Worm (Caenorhabditis elegans) whole organism, L1 larva: ENCODE results near the gene npr-10.

Experiments used
- F16B12.6 ChIP-seq: fragments of 150-350 bp; optimal IDR thresholded peaks from 2 replicates; lab custom pipeline; 2014; ENCODE audit warnings: missing biosample characterization, missing genetic modification characterization
- Y116A8C.19 ChIP-seq: sonication (generic microtip); optimal IDR thresholded peaks from 2 replicates; lab custom pipeline; 2016; ENCODE audit warnings: missing compliant biosample characterization, missing genetic modification characterization, borderline replicate concordance
- alr-1 ChIP-seq: fragments of 200-800 bp; sonication (Bioruptor generic); optimal IDR thresholded peaks from 2 replicates; lab custom pipeline; 2018; ENCODE audit warnings: borderline replicate concordance, mild to moderate bottlenecking, missing genetic modification characterization, missing compliant biosample characterization
- blmp-1 ChIP-seq: fragments of 150-350 bp; optimal IDR thresholded peaks from 2 replicates; lab custom pipeline; 2014; ENCODE audit warnings: missing biosample characterization, missing genetic modification characterization
- ces-1 ChIP-seq: fragments of 150-350 bp; optimal IDR thresholded peaks from 2 replicates; lab custom pipeline; 2014; ENCODE audit warnings: missing biosample characterization, missing genetic modification reagents, missing genetic modification characterization
- dpl-1 ChIP-seq, 3 experiments: fragments of 150-350 bp in 2 of 3; sonication (generic microtip) in 1 of 3; optimal IDR thresholded peaks; 2 replicates each; lab custom pipeline; 2014 to 2017; ENCODE audit warnings: missing biosample characterization in 3 of 3, missing genetic modification characterization in 3 of 3, missing genetic modification reagents in 3 of 3
- dsc-1 ChIP-seq: sonication (generic microtip); optimal IDR thresholded peaks from 2 replicates; lab custom pipeline; 2016; ENCODE audit warnings: mild to moderate bottlenecking, missing genetic modification characterization, missing compliant biosample characterization
- efl-1 ChIP-seq, 4 experiments: fragments of 150-350 bp; optimal IDR thresholded peaks in 3 of 4; peaks in 1 of 4; 1 replicate in 1 of 4; 2 replicates in 3 of 4; lab custom pipeline; 2014; ENCODE audit warnings: missing biosample characterization in 2 of 4, missing genetic modification characterization in 2 of 4, missing genetic modification reagents in 2 of 4
- efl-3 ChIP-seq: fragments of 200-800 bp; sonication (Bioruptor generic); optimal IDR thresholded peaks from 2 replicates; lab custom pipeline; 2018; ENCODE audit warnings: mild to moderate bottlenecking, missing genetic modification characterization, missing compliant biosample characterization
- egl-13 ChIP-seq: sonication (generic microtip); optimal IDR thresholded peaks from 2 replicates; lab custom pipeline; 2016; ENCODE audit warnings: missing genotype, missing genetic modification reagents, missing genetic modification characterization, missing compliant biosample characterization
- elt-3 ChIP-seq, 6 experiments: fragments of 150-350 bp in 1 of 6; sonication (generic microtip); optimal IDR thresholded peaks; 2 replicates each; lab custom pipeline; 2017 to 2018; ENCODE audit warnings: missing biosample characterization in 6 of 6, missing genetic modification characterization in 6 of 6, inconsistent platforms in 1 of 6
- fkh-4 ChIP-seq: sonication (generic microtip); optimal IDR thresholded peaks from 2 replicates; lab custom pipeline; 2016; ENCODE audit warnings: missing compliant biosample characterization, missing genetic modification characterization, borderline replicate concordance
- fkh-8 ChIP-seq: sonication (generic microtip); optimal IDR thresholded peaks from 2 replicates; lab custom pipeline; 2016; ENCODE audit warnings: mild to moderate bottlenecking, missing genetic modification characterization, missing compliant biosample characterization
- fos-1 ChIP-seq: fragments of 150-350 bp; optimal IDR thresholded peaks from 2 replicates; lab custom pipeline; 2014; ENCODE audit warnings: missing biosample characterization, missing genetic modification characterization
- hlh-17 ChIP-seq: fragments of 200-800 bp; sonication (Bioruptor generic); optimal IDR thresholded peaks from 2 replicates; lab custom pipeline; 2018; ENCODE audit warnings: missing genetic modification characterization, mild to moderate bottlenecking, missing compliant biosample characterization, moderate library complexity, borderline replicate concordance
- isw-1 ChIP-seq: fragments of 200-800 bp; sonication (Bioruptor generic); IDR thresholded peaks from 2 replicates; pipeline ENCODE4 v1.3.6; 2022; ENCODE audit warnings: missing genetic modification characterization, missing compliant biosample characterization
- lin-13 ChIP-seq: fragments of 150-350 bp; optimal IDR thresholded peaks from 2 replicates; lab custom pipeline; 2014; ENCODE audit warnings: missing biosample characterization, missing genetic modification reagents, missing genetic modification characterization
- lin-14 ChIP-seq: fragments of 200-800 bp; sonication (Bioruptor generic); optimal IDR thresholded peaks from 2 replicates; lab custom pipeline; 2018; ENCODE audit warnings: mild to moderate bottlenecking, missing genetic modification characterization, moderate library complexity, missing compliant biosample characterization
- lin-35 ChIP-seq, 2 experiments: fragments of 150-350 bp; optimal IDR thresholded peaks; 2 replicates each; lab custom pipeline; 2014; ENCODE audit warnings: missing biosample characterization in 2 of 2, missing genetic modification characterization in 2 of 2, missing genetic modification reagents in 2 of 2
- mdl-1 ChIP-seq, 2 experiments: fragments of 150-350 bp; optimal IDR thresholded peaks; 2 replicates each; lab custom pipeline; 2014 to 2017; ENCODE audit warnings: missing biosample characterization in 2 of 2, missing genetic modification characterization in 2 of 2, inconsistent platforms in 1 of 2
- mep-1 ChIP-seq: fragments of 150-350 bp; optimal IDR thresholded peaks from 2 replicates; lab custom pipeline; 2014; ENCODE audit warnings: missing biosample characterization, missing genetic modification characterization
- nhr-11 ChIP-seq: fragments of 150-350 bp; optimal IDR thresholded peaks from 2 replicates; lab custom pipeline; 2014; ENCODE audit warnings: missing biosample characterization, missing genetic modification characterization
- nhr-12 ChIP-seq: sonication (generic microtip); optimal IDR thresholded peaks from 2 replicates; lab custom pipeline; 2017; ENCODE audit warnings: missing biosample characterization, missing genetic modification characterization
- nhr-19 ChIP-seq: fragments of 200-800 bp; sonication (Bioruptor generic); conservative IDR thresholded peaks from 2 replicates; pipeline ENCODE4 v1.3.6; 2022; ENCODE audit warnings: missing genetic modification characterization, missing compliant biosample characterization
- nhr-20 ChIP-seq: sonication (generic microtip); optimal IDR thresholded peaks from 2 replicates; lab custom pipeline; 2016; ENCODE audit warnings: mild to moderate bottlenecking, missing genetic modification characterization, missing compliant biosample characterization
- nhr-47 ChIP-seq: sonication (generic microtip); optimal IDR thresholded peaks from 2 replicates; lab custom pipeline; 2016; ENCODE audit warnings: mild to moderate bottlenecking, missing genetic modification characterization, moderate library complexity, missing compliant biosample characterization
- nhr-71 ChIP-seq: sonication (generic microtip); optimal IDR thresholded peaks from 2 replicates; lab custom pipeline; 2016; ENCODE audit warnings: mild to moderate bottlenecking, missing genetic modification characterization, moderate library complexity, missing compliant biosample characterization
- nhr-85 ChIP-seq: sonication (generic microtip); peaks from one replicate; lab custom pipeline; 2016; ENCODE audit warnings: missing genetic modification characterization, inconsistent platforms, missing compliant biosample characterization
- pax-3 ChIP-seq: fragments of 200-800 bp; sonication (Bioruptor generic); optimal IDR thresholded peaks from 2 replicates; lab custom pipeline; 2018; ENCODE audit warnings: mild to moderate bottlenecking, missing genetic modification characterization, moderate library complexity, missing compliant biosample characterization
- snpc-4 ChIP-seq: fragments of 150-350 bp; optimal IDR thresholded peaks from 2 replicates; lab custom pipeline; 2014; ENCODE audit warnings: missing biosample characterization, missing genetic modification characterization
- snu-23 ChIP-seq: sonication (generic microtip); optimal IDR thresholded peaks from 2 replicates; lab custom pipeline; 2016; ENCODE audit warnings: missing genetic modification characterization, missing compliant biosample characterization
- sox-4 ChIP-seq: sonication (generic microtip); optimal IDR thresholded peaks from 2 replicates; lab custom pipeline; 2016; ENCODE audit warnings: missing genetic modification characterization, missing compliant biosample characterization
- sup-37 ChIP-seq: fragments of 200-800 bp; sonication (Bioruptor generic); optimal IDR thresholded peaks from 2 replicates; lab custom pipeline; 2018; ENCODE audit warnings: mild to moderate bottlenecking, missing genetic modification characterization, missing compliant biosample characterization
- swsn-7 ChIP-seq: sonication (generic microtip); optimal IDR thresholded peaks from 2 replicates; lab custom pipeline; 2016; ENCODE audit warnings: missing genetic modification characterization, missing compliant biosample characterization
- tbx-2 ChIP-seq: sonication (generic microtip); optimal IDR thresholded peaks from 2 replicates; lab custom pipeline; 2016; ENCODE audit warnings: missing genetic modification characterization, missing compliant biosample characterization
- tlp-1 ChIP-seq: fragments of 150-350 bp; optimal IDR thresholded peaks from 2 replicates; lab custom pipeline; 2014; ENCODE audit warnings: missing biosample characterization, missing genetic modification characterization
- vab-15 ChIP-seq: sonication (generic microtip); optimal IDR thresholded peaks from 2 replicates; lab custom pipeline; 2017; ENCODE audit warnings: missing genotype, mild to moderate bottlenecking, missing genetic modification characterization, missing compliant biosample characterization

The npr-10 gene

ce11 chrX:13038791-13039190, 6.3 kb upstream of the npr-10 start (continued):
- TF ChIP-seq fos-1 (tag; lab: Kevin White, UChicago) (no peak), efl-1 (optimal IDR thresholded peaks at IDR 0.05; lab: Kevin White, UChicago) (no peak), efl-1 (GFP tag; optimal IDR thresholded peaks at IDR 0.05 in 1 of 2; lab: Kevin White, UChicago) (peak in 1 of 2 experiments; percentile 85), vab-15 (tag; lab: Kevin White, UChicago) (no peak), alr-1 (tag; lab: Kevin White, UChicago) (no peak), mdl-1 (tag; optimal IDR thresholded peaks at IDR 0.05; lab: Kevin White, UChicago) (no peak), nhr-19 (0 out of 2 replicates have a peak, but pooled peaks have one; percentile 6), nhr-71 (tag; lab: Kevin White, UChicago) (peak; percentile 19), elt-3 (tag; optimal IDR thresholded peaks at IDR 0.05; lab: Kevin White, UChicago) (peak in 1 of 6 experiments; percentile 32), efl-3 (GFP tag; lab: Kevin White, UChicago) (no peak), lin-13 (GFP tag; lab: Kevin White, UChicago) (no peak), snu-23 (GFP tag; lab: Kevin White, UChicago) (peak; percentile 18), swsn-7 (no peak), sup-37 (GFP tag; lab: Kevin White, UChicago) (no peak), hlh-17 (no peak), snpc-4 (tag; lab: Kevin White, UChicago) (no peak), fkh-8 (tag; lab: Kevin White, UChicago) (no peak), nhr-11 (tag; lab: Kevin White, UChicago) (no peak), tbx-2 (no peak)

- no peak for TF ChIP-seq tlp-1 (tag; lab: Kevin White, UChicago)
- TF ChIP-seq tbx-2, result peak; percentile 53
Measured at ce11 chrX:13034333-13034732, 1.8 kb upstream of the npr-10 start.

- peak; percentile 36 for TF ChIP-seq nhr-47
- TF ChIP-seq efl-1 (optimal IDR thresholded peaks at IDR 0.05; lab: Kevin White, UChicago), result no peak
- TF ChIP-seq efl-1 (GFP tag; optimal IDR thresholded peaks at IDR 0.05 in 1 of 2; lab: Kevin White, UChicago), result peak in 1 of 2 experiments; percentile 54
- no peak for TF ChIP-seq fkh-4 (tag; lab: Kevin White, UChicago)
- peak; percentile 5 for TF ChIP-seq lin-14
Measured at ce11 chrX:13033850-13034249, 1.3 kb upstream of the npr-10 start.

DNA sequence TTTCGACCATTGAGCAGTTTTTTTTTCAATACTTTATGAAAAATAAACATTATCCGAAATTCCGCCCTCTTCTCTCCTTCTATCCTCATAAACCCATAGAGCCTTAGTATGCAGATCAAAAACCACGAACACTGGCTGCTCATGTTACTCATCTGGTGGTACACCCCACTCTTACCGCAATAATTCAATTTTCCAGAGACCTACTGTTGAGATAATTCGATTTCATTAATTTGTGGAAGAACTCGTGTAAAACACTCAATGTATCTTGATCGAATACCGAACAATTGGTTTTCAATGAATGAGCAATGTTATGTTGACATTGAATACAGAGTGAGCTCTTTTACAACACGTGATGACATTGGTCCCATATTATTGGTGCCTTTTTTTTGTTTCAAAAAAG, 11.1 kb downstream of the npr-10 start:
- TF ChIP-seq nhr-12 (tag; lab: Kevin White, UChicago) (no peak), lin-14 (peak; percentile 3)
- TF ChIP-seq, all 84 proteins: peak for 1

DNA sequence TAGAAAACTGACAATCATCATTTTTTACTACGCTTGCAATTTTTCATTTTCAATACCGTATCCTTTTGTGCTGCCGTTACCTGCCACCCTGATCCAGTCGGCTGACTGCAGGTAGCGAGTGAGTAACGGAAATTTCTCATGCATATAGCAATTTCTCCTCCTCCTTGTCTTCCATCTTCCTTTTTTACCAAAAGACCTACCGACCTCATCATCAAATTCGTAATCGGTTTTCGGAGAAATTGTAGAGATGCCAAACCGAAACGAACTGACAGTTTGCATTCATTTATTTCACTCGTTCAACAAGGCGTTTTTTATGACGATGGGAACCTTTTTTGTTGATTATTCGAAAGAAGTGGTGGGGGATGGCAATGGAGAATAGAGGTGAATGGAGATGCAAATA, 16.2 kb downstream of the npr-10 start:
- TF ChIP-seq isw-1, result no peak
- no peak for TF ChIP-seq F16B12.6 (tag; lab: Kevin White, UChicago)
- TF ChIP-seq dsc-1 (tag; lab: Kevin White, UChicago), result no peak
- TF ChIP-seq lin-14, result peak; percentile 14
- no peak for TF ChIP-seq sox-4 (tag; lab: Kevin White, UChicago)
- TF ChIP-seq lin-35 (GFP tag; optimal IDR thresholded peaks at IDR 0.05; lab: Kevin White, UChicago), result no peak
- TF ChIP-seq Y116A8C.19 (tag; lab: Kevin White, UChicago), result no peak
- TF ChIP-seq egl-13 (tag; lab: Kevin White, UChicago), result no peak
- no peak for TF ChIP-seq nhr-20
- TF ChIP-seq mep-1 (tag; lab: Kevin White, UChicago), result peak; percentile 12
- TF ChIP-seq nhr-85 (tag; lab: Kevin White, UChicago), result peak; percentile 72
- no peak for TF ChIP-seq pax-3 (tag; lab: Kevin White, UChicago)
- no peak for TF ChIP-seq dpl-1 (GFP tag; optimal IDR thresholded peaks at IDR 0.05; lab: Kevin White, UChicago)
- TF ChIP-seq blmp-1 (tag; lab: Kevin White, UChicago), result peak; percentile 37
- TF ChIP-seq ces-1 (GFP tag; lab: Kevin White, UChicago), result no peak
